Worm (Caenorhabditis elegans) whole organism, L2 larva: ENCODE data around the gene ZC239.4.

Experiments
- mbf-1 ChIP-seq: sonication (generic microtip); optimal IDR thresholded peaks from 2 replicates; lab custom pipeline; 2017; ENCODE audit warnings: missing biosample characterization, missing genetic modification characterization
- ztf-11 ChIP-seq: sonication (generic microtip); optimal IDR thresholded peaks from 2 replicates; lab custom pipeline; 2017; ENCODE audit warnings: missing biosample characterization, missing genetic modification characterization

DNA sequence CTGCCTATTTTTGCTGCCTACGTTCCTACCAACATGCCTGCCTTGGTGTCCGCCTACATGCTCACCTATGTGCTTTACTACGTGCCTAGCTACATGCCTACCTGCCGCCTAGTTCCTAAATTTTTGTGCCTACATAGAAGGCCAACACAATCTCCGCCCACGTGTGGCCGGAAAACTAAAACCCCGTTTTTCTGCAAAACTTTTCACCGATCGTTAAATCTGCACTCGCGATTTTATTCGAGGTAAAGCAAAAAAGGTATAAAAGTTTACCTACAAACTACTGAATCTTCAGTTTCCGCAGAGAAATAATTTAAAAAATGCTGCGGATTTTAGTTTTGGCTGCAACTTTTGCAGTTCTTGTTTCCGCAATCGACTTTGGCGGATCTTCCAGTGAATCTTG, 35.4 kb downstream of the ZC239.4 start, which contains the start of gene clec-124:
- no peak for TF ChIP-seq mbf-1
- TF ChIP-seq ztf-11 (tag; lab: Kevin White, UChicago) = no peak
